Fruit fly (Drosophila melanogaster) whole organism, embryonic: ENCODE data around the gene Tet.

Experiments used
- Awh ChIP-seq: fragments of 200-800 bp; sonication (Bioruptor generic); IDR thresholded peaks from 2 replicates; pipeline ENCODE4, ENCODE4 v1.3.6; 2022; ENCODE audit warnings: missing biosample characterization, missing genetic modification characterization
- Bgb ChIP-seq: fragments of 200-800 bp; sonication (Bioruptor generic); IDR thresholded peaks from 2 replicates; pipeline ENCODE4 v1.3.6; 2022; ENCODE audit warnings: missing biosample characterization, missing genetic modification characterization; ENCODE audit not compliant: partially characterized antibody
- CG10431 ChIP-seq: fragments of 200-800 bp; sonication (Bioruptor generic); optimal IDR thresholded peaks from 3 replicates; lab custom pipeline; 2018; ENCODE audit warnings: missing biosample characterization, mild to moderate bottlenecking, missing genetic modification characterization
- CG10654 ChIP-seq: fragments of 200-800 bp; sonication (Bioruptor generic); optimal IDR thresholded peaks from 2 replicates; lab custom pipeline; 2016; ENCODE audit warnings: missing biosample characterization, missing genetic modification characterization
- CG11456 ChIP-seq: fragments of 200-800 bp; sonication (Bioruptor generic); IDR thresholded peaks from 3 replicates; pipeline ENCODE4 v1.3.6; 2022; ENCODE audit warnings: missing biosample characterization, missing genetic modification characterization
- CG12744 ChIP-seq: fragments of 200-800 bp; sonication (Bioruptor generic); optimal IDR thresholded peaks from 2 replicates; lab custom pipeline; 2016; ENCODE audit warnings: missing biosample characterization, missing genetic modification characterization
- CG1647 ChIP-seq: fragments of 200-800 bp; sonication (Bioruptor generic); optimal IDR thresholded peaks from 3 replicates; lab custom pipeline; 2016; ENCODE audit warnings: missing biosample characterization, missing genetic modification characterization
- CG17359 ChIP-seq: fragments of 200-800 bp; sonication (Bioruptor generic); optimal IDR thresholded peaks from 3 replicates; lab custom pipeline; 2018; ENCODE audit warnings: missing biosample characterization, mild to moderate bottlenecking, missing genetic modification characterization, moderate library complexity
- CG1792 ChIP-seq: fragments of 200-800 bp; sonication (Bioruptor generic); optimal IDR thresholded peaks from 2 replicates; lab custom pipeline; 2016; ENCODE audit warnings: missing biosample characterization, missing genetic modification characterization
- CG18011 ChIP-seq: fragments of 200-800 bp; sonication (Bioruptor generic); optimal IDR thresholded peaks from 2 replicates; lab custom pipeline; 2017; ENCODE audit warnings: missing biosample characterization, missing genetic modification characterization, mild to moderate bottlenecking, moderate library complexity, missing genotype
- CG18764 ChIP-seq: fragments of 200-800 bp; sonication (Bioruptor generic); optimal IDR thresholded peaks from 3 replicates; lab custom pipeline; 2016; ENCODE audit warnings: missing biosample characterization, missing genetic modification characterization
- CG34224 ChIP-seq: fragments of 200-800 bp; sonication (Bioruptor generic); IDR thresholded peaks from 3 replicates; pipeline ENCODE4 v1.3.6; 2022; ENCODE audit warnings: missing biosample characterization, missing genetic modification characterization; ENCODE audit not compliant: partially characterized antibody
- CG3838 ChIP-seq: fragments of 200-800 bp; sonication (Bioruptor generic); optimal IDR thresholded peaks from 3 replicates; lab custom pipeline; 2016; ENCODE audit warnings: missing biosample characterization, missing genetic modification characterization
- CG6813 ChIP-seq: fragments of 200-800 bp; sonication (Bioruptor generic); optimal IDR thresholded peaks from 2 replicates; lab custom pipeline; 2017; ENCODE audit warnings: missing biosample characterization, missing genetic modification characterization, mild to moderate bottlenecking, moderate library complexity, missing genetic modification reagents
- CG7372 ChIP-seq: fragments of 200-800 bp; sonication (Bioruptor generic); IDR thresholded peaks from 2 replicates; pipeline ENCODE4 v1.3.6; 2022; ENCODE audit warnings: missing biosample characterization, missing genetic modification characterization
- CG7928 ChIP-seq: fragments of 200-800 bp; sonication (Bioruptor generic); optimal IDR thresholded peaks from 2 replicates; lab custom pipeline; 2017; ENCODE audit warnings: missing biosample characterization, mild to moderate bottlenecking, missing genetic modification characterization
- CG9215 ChIP-seq: fragments of 200-800 bp; sonication (Bioruptor generic); IDR thresholded peaks from 2 replicates; pipeline ENCODE4 v1.3.6; 2022; ENCODE audit warnings: missing biosample characterization, missing genetic modification characterization
- CrebB ChIP-seq: fragments of 200-800 bp; sonication (Bioruptor generic); optimal IDR thresholded peaks from 3 replicates; lab custom pipeline; 2018; ENCODE audit warnings: missing biosample characterization, mild to moderate bottlenecking, missing genetic modification characterization
- Dip2 ChIP-seq: fragments of 200-800 bp; sonication (Bioruptor generic); IDR thresholded peaks from 2 replicates; pipeline ENCODE4 v1.3.6; 2022; ENCODE audit warnings: missing biosample characterization, missing genetic modification characterization
- Dp ChIP-seq: fragments of 200-800 bp; sonication (Bioruptor generic); optimal IDR thresholded peaks from 2 replicates; lab custom pipeline; 2018; ENCODE audit warnings: missing biosample characterization, mild to moderate bottlenecking, missing genetic modification characterization, moderate library complexity
- E2f1 ChIP-seq: fragments of 200-800 bp; sonication (Bioruptor generic); IDR thresholded peaks from 2 replicates; pipeline ENCODE4 v1.3.6; 2022; ENCODE audit warnings: missing biosample characterization, missing genetic modification characterization
- ERR ChIP-seq: fragments of 200-800 bp; sonication (Bioruptor generic); optimal IDR thresholded peaks from 2 replicates; lab custom pipeline; 2016; ENCODE audit warnings: missing biosample characterization, missing genetic modification characterization
- HmgD ChIP-seq: fragments of 200-800 bp; sonication (Bioruptor generic); optimal IDR thresholded peaks from 3 replicates; lab custom pipeline; 2016; ENCODE audit warnings: missing biosample characterization, missing genetic modification characterization
- Mrtf ChIP-seq: fragments of 200-800 bp; sonication (Bioruptor generic); IDR thresholded peaks from 3 replicates; pipeline ENCODE4 v1.3.6; 2022; ENCODE audit warnings: missing biosample characterization, missing genetic modification characterization
- Myb ChIP-seq: fragments of 200-800 bp; sonication (Bioruptor generic); optimal IDR thresholded peaks from 2 replicates; lab custom pipeline; 2016; ENCODE audit warnings: missing biosample characterization, missing genetic modification characterization
- Neu2 ChIP-seq: fragments of 200-800 bp; sonication (Bioruptor generic); optimal IDR thresholded peaks from 3 replicates; lab custom pipeline; 2016; ENCODE audit warnings: missing biosample characterization, missing genetic modification characterization, borderline replicate concordance
- Rfx ChIP-seq: fragments of 200-800 bp; sonication (Bioruptor generic); IDR thresholded peaks from 2 replicates; pipeline ENCODE4 v1.3.6; 2022; ENCODE audit warnings: missing biosample characterization, missing genetic modification characterization
- Scr ChIP-seq: fragments of 200-800 bp; sonication (Bioruptor generic); IDR thresholded peaks from 2 replicates; pipeline ENCODE4 v1.3.6; 2022; ENCODE audit warnings: missing biosample characterization, missing genetic modification characterization; ENCODE audit not compliant: partially characterized antibody
- Spps ChIP-seq: fragments of 200-800 bp; sonication (Bioruptor generic); optimal IDR thresholded peaks from 2 replicates; lab custom pipeline; 2018; ENCODE audit warnings: missing biosample characterization, mild to moderate bottlenecking, missing genetic modification characterization
- TFAM ChIP-seq: fragments of 200-800 bp; sonication (Bioruptor generic); optimal IDR thresholded peaks from 2 replicates; lab custom pipeline; 2017; ENCODE audit warnings: missing biosample characterization, missing genetic modification characterization, inconsistent platforms
- Tbp ChIP-seq: fragments of >200 bp; optimal IDR thresholded peaks from 2 replicates; lab custom pipeline; 2018; ENCODE audit warnings: missing biosample characterization, missing genetic modification characterization
- ac ChIP-seq: fragments of 200-800 bp; sonication (Bioruptor generic); optimal IDR thresholded peaks from 3 replicates; lab custom pipeline; 2017; ENCODE audit warnings: missing biosample characterization, mild to moderate bottlenecking, missing genetic modification characterization
- bcd ChIP-seq: fragments of 200-800 bp; sonication (Bioruptor generic); optimal IDR thresholded peaks from 2 replicates; lab custom pipeline; 2017; ENCODE audit warnings: missing biosample characterization, mild to moderate bottlenecking, missing genetic modification characterization
- cad ChIP-seq: fragments of >200 bp; optimal IDR thresholded peaks from 2 replicates; lab custom pipeline; 2017; ENCODE audit warnings: missing biosample characterization, missing genetic modification characterization
- cwo ChIP-seq: fragments of 200-800 bp; sonication (Bioruptor generic); optimal IDR thresholded peaks from 3 replicates; lab custom pipeline; 2017; ENCODE audit warnings: missing biosample characterization, missing genetic modification characterization, mild to moderate bottlenecking, moderate library complexity, missing genetic modification reagents
- disco-r ChIP-seq: fragments of 200-800 bp; sonication (Bioruptor generic); optimal IDR thresholded peaks from 2 replicates; lab custom pipeline; 2016; ENCODE audit warnings: missing biosample characterization, missing genetic modification characterization
- dpn ChIP-seq, 2 experiments: fragments of 200-800 bp; sonication (Bioruptor generic); optimal IDR thresholded peaks; 3 replicates each; lab custom pipeline; 2016; ENCODE audit warnings: missing biosample characterization in 2 of 2, missing genetic modification characterization in 2 of 2
- dysf ChIP-seq: fragments of 200-800 bp; sonication (Bioruptor generic); IDR thresholded peaks from 3 replicates; pipeline ENCODE4 v1.3.6; 2022; ENCODE audit warnings: missing biosample characterization, missing genetic modification characterization
- gcm ChIP-seq: fragments of 200-800 bp; sonication (Bioruptor generic); optimal IDR thresholded peaks from 2 replicates; lab custom pipeline; 2019; ENCODE audit warnings: missing biosample characterization, mild to moderate bottlenecking, missing genetic modification characterization, moderate library complexity
- gem ChIP-seq: fragments of 200-800 bp; sonication (Bioruptor generic); optimal IDR thresholded peaks from 2 replicates; lab custom pipeline; 2019; ENCODE audit warnings: missing biosample characterization, mild to moderate bottlenecking, missing genetic modification characterization, moderate library complexity
- lab ChIP-seq: fragments of 200-800 bp; sonication (Bioruptor generic); optimal IDR thresholded peaks from 3 replicates; lab custom pipeline; 2017; ENCODE audit warnings: missing biosample characterization, missing genetic modification characterization, mild to moderate bottlenecking, moderate library complexity, missing genetic modification reagents
- lbe ChIP-seq: fragments of 200-800 bp; sonication (Bioruptor generic); optimal IDR thresholded peaks from 2 replicates; lab custom pipeline; 2016; ENCODE audit warnings: missing biosample characterization, mild to moderate bottlenecking, missing genetic modification characterization
- lmd ChIP-seq: fragments of 200-800 bp; sonication (Bioruptor generic); IDR thresholded peaks from 2 replicates; pipeline ENCODE4 v1.3.6; 2022; ENCODE audit warnings: missing biosample characterization, missing genetic modification characterization
- nom ChIP-seq: fragments of 200-800 bp; sonication (Bioruptor generic); optimal IDR thresholded peaks from 2 replicates; lab custom pipeline; 2017; ENCODE audit warnings: missing biosample characterization, missing genetic modification characterization, mild to moderate bottlenecking, moderate library complexity, missing genetic modification reagents
- otp ChIP-seq: fragments of 200-800 bp; sonication (Bioruptor generic); IDR thresholded peaks from 3 replicates; pipeline ENCODE4, ENCODE4 v1.3.6; 2022; ENCODE audit warnings: missing biosample characterization, missing genetic modification characterization
- pfk ChIP-seq: fragments of 200-800 bp; sonication (Bioruptor generic); optimal IDR thresholded peaks from 2 replicates; lab custom pipeline; 2018; ENCODE audit warnings: missing biosample characterization, mild to moderate bottlenecking, missing genetic modification characterization, moderate library complexity
- psq ChIP-seq: fragments of 200-800 bp; sonication (Bioruptor generic); optimal IDR thresholded peaks from 2 replicates; lab custom pipeline; 2017; ENCODE audit warnings: missing biosample characterization, missing genetic modification characterization
- repo ChIP-seq: fragments of 200-800 bp; sonication (Bioruptor generic); optimal IDR thresholded peaks from 2 replicates; lab custom pipeline; 2016; ENCODE audit warnings: missing biosample characterization, missing genetic modification characterization
- row ChIP-seq: fragments of 200-800 bp; sonication (Bioruptor generic); IDR thresholded peaks from 3 replicates; pipeline ENCODE4 v1.3.6; 2022; ENCODE audit warnings: missing biosample characterization, missing genetic modification characterization
- trem ChIP-seq: fragments of 200-800 bp; optimal IDR thresholded peaks from 3 replicates; lab custom pipeline; 2019; ENCODE audit warnings: missing biosample characterization, mild to moderate bottlenecking, missing genetic modification characterization, moderate library complexity
- ttk ChIP-seq: fragments of 200-800 bp; sonication (Bioruptor generic); IDR thresholded peaks from 2 replicates; pipeline ENCODE4 v2.1.2; 2022; ENCODE audit warnings: missing biosample characterization, missing genetic modification characterization
- zfh1 ChIP-seq: fragments of 200-800 bp; sonication (Bioruptor generic); IDR thresholded peaks from 3 replicates; pipeline ENCODE4 v1.3.6; 2022; ENCODE audit warnings: missing biosample characterization, missing genetic modification characterization

Tet gene

DNA sequence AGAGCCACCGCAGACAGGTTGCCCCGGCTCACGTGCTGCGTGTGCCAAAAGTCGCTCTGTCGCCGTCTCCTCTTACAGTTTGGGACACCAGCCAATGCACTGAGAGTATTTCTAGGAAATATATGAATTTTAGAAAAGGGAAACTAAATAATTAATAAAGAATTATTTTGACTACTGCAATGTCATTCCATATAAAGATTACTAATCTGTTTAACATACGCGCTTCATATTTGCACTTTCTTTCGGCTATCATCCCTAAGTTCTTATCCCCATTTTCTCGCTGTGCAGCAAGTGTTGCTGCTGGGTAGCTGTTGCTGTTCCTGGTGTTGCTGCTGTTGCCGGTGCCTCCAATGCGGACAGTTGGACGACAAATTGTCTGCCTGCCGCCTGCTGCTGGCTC is 31.7 kb downstream of the Tet start (continued):
- TF ChIP-seq TFAM (GFP tag; lab: Kevin White, UChicago) (no peak), CG9215 (GFP tag; lab: Robert Waterston, UW) (no peak), zfh1 (GFP tag; lab: Robert Waterston, UW) (no peak), CG18764 (GFP tag; lab: Kevin White, UChicago) (no peak), CG34224 (GFP tag; lab: Robert Waterston, UW) (no peak), gem (tag; lab: Kevin White, UChicago) (peak; percentile 38), Bgb (GFP tag; lab: Robert Waterston, UW) (no peak), Awh (GFP tag; lab: Robert Waterston, UW) (no peak), Myb (GFP tag; lab: Kevin White, UChicago) (no peak), Scr (no peak), CG10654 (no peak), dpn (GFP tag; optimal IDR thresholded peaks at IDR 0.05; lab: Kevin White, UChicago) (no peak), Spps (tag; lab: Kevin White, UChicago) (no peak), ERR (GFP tag; lab: Kevin White, UChicago) (no peak), Dp (GFP tag; lab: Kevin White, UChicago) (no peak), gcm (GFP tag; lab: Kevin White, UChicago) (no peak), CG10431 (GFP tag; lab: Kevin White, UChicago) (no peak), CG7928 (GFP tag; lab: Kevin White, UChicago) (no peak), CG17359 (tag; lab: Kevin White, UChicago) (no peak), dysf (GFP tag; lab: Robert Waterston, UW) (no peak), lbe (GFP tag; lab: Kevin White, UChicago) (peak; percentile 87), Dip2 (no peak), trem (tag; lab: Kevin White, UChicago) (no peak), E2f1 (GFP tag; lab: Robert Waterston, UW) (no peak), Rfx (GFP tag; lab: Robert Waterston, UW) (no peak), CG1647 (GFP tag; lab: Kevin White, UChicago) (no peak), CG12744 (GFP tag; lab: Kevin White, UChicago) (no peak), repo (no peak), ttk (GFP tag; lab: Robert Waterston, UW) (no peak), bcd (GFP tag; lab: Kevin White, UChicago) (no peak), HmgD (GFP tag; lab: Kevin White, UChicago) (no peak), lab (peak; percentile 4), CG3838 (GFP tag; lab: Kevin White, UChicago) (no peak), Neu2 (GFP tag; lab: Kevin White, UChicago) (no peak), CG11456 (GFP tag; lab: Robert Waterston, UW) (no peak), ac (GFP tag; lab: Kevin White, UChicago) (no peak), disco-r (GFP tag; lab: Kevin White, UChicago) (no peak), CG6813 (no peak), CG1792 (GFP tag; lab: Kevin White, UChicago) (no peak), cwo (GFP tag; lab: Kevin White, UChicago) (peak; percentile 30), lmd (no peak), Tbp (no peak), nom (GFP tag; lab: Kevin White, UChicago) (peak; percentile 80), CrebB (tag; lab: Kevin White, UChicago) (no peak), pfk (GFP tag; lab: Kevin White, UChicago) (no peak), cad (GFP tag; lab: Kevin White, UChicago) (no peak), row (GFP tag; lab: Robert Waterston, UW) (0 out of 3 replicates have a peak, but pooled peaks have one; percentile 27), otp (no peak), CG18011 (GFP tag; lab: Kevin White, UChicago) (no peak), psq (GFP tag; lab: Kevin White, UChicago) (no peak), CG7372 (GFP tag; lab: Robert Waterston, UW) (no peak), Mrtf (GFP tag; lab: Robert Waterston, UW) (no peak)
